Fruit fly (Drosophila melanogaster) whole organism, pupa: ENCODE data around the gene CG8369.
A peak's percentile ranks its signal among the peaks of the same experiment; 100 is the strongest.

Source experiments
- CG12605 ChIP-seq: fragments of 200-800 bp; sonication (Bioruptor generic); IDR thresholded peaks from 2 replicates; pipeline ENCODE4 v1.3.6; 2022; ENCODE audit warnings: missing biosample characterization, missing genetic modification characterization
- CG13204 ChIP-seq: fragments of 200-800 bp; sonication (Bioruptor generic); optimal IDR thresholded peaks from 2 replicates; lab custom pipeline; 2018; ENCODE audit warnings: missing biosample characterization, mild to moderate bottlenecking, missing genetic modification characterization, moderate library complexity
- CG14655 ChIP-seq: fragments of 200-800 bp; sonication (Bioruptor generic); optimal IDR thresholded peaks from 3 replicates; lab custom pipeline; 2017; ENCODE audit warnings: mild to moderate bottlenecking, missing biosample characterization, missing genetic modification reagents, missing genetic modification characterization
- CG32121 ChIP-seq: fragments of 200-800 bp; sonication (Bioruptor generic); IDR thresholded peaks from 2 replicates; pipeline ENCODE4 v1.3.6; 2022; ENCODE audit warnings: missing biosample characterization, missing genetic modification characterization
- CG4496 ChIP-seq: fragments of 200-800 bp; sonication (Bioruptor generic); IDR thresholded peaks from 3 replicates; pipeline ENCODE4 v1.3.6; 2022; ENCODE audit warnings: missing biosample characterization, missing genetic modification characterization
- CG8159 ChIP-seq: fragments of 200-800 bp; sonication (Bioruptor generic); optimal IDR thresholded peaks from 3 replicates; lab custom pipeline; 2018; ENCODE audit warnings: missing biosample characterization, mild to moderate bottlenecking, missing genetic modification characterization, moderate library complexity
- CG8301 ChIP-seq: fragments of 200-800 bp; sonication (Bioruptor generic); optimal IDR thresholded peaks from 2 replicates; lab custom pipeline; 2018; ENCODE audit warnings: missing biosample characterization, mild to moderate bottlenecking, missing genetic modification characterization
- D1 ChIP-seq: fragments of 200-800 bp; sonication (Bioruptor generic); optimal IDR thresholded peaks from 2 replicates; lab custom pipeline; 2018; ENCODE audit warnings: missing biosample characterization, mild to moderate bottlenecking, missing genetic modification characterization, moderate library complexity
- EcR ChIP-seq: fragments of 200-800 bp; sonication (Bioruptor generic); optimal IDR thresholded peaks from 3 replicates; lab custom pipeline; 2019; ENCODE audit warnings: missing biosample characterization, missing genetic modification characterization, mild to moderate bottlenecking, moderate library complexity, missing genetic modification reagents
- Pif1B ChIP-seq: fragments of 200-800 bp; sonication (Bioruptor generic); optimal IDR thresholded peaks from 3 replicates; lab custom pipeline; 2016; ENCODE audit warnings: missing biosample characterization, missing genetic modification characterization
- Snoo ChIP-seq: fragments of 200-800 bp; sonication (Bioruptor generic); optimal IDR thresholded peaks from 3 replicates; lab custom pipeline; 2017; ENCODE audit warnings: missing biosample characterization, mild to moderate bottlenecking, missing genetic modification characterization, inconsistent platforms
- fd96Ca ChIP-seq: fragments of 200-800 bp; sonication (Bioruptor generic); IDR thresholded peaks from 3 replicates; pipeline ENCODE4 v1.3.6; 2022; ENCODE audit warnings: missing biosample characterization, missing genetic modification characterization

- TF ChIP-seq CG8301 (tag; lab: Kevin White, UChicago) (no peak), CG14655 (peak; percentile 85), CG13204 (GFP tag; lab: Kevin White, UChicago) (peak; percentile 28), D1 (tag; lab: Kevin White, UChicago) (peak; percentile 85), EcR (GFP tag; lab: Kevin White, UChicago) (peak; percentile 15), Pif1B (GFP tag; lab: Kevin White, UChicago) (peak; percentile 15), CG32121 (GFP tag; lab: Robert Waterston, UW) (peak; percentile 46), Snoo (no peak), fd96Ca (GFP tag; lab: Robert Waterston, UW) (0 out of 3 replicates have a peak, but pooled peaks have one; percentile 26), CG4496 (peak; percentile 20), CG12605 (GFP tag; lab: Robert Waterston, UW) (peak; percentile 36; the same call in 1 of the 2 replicates), CG8159 (peak; percentile 32)
Observed at dm6 chr3R:8810397-8811184, 11.2 kb upstream of the CG8369 start.
